Worm (Caenorhabditis elegans): ENCODE results near the gene hrpk-2.

DNA sequence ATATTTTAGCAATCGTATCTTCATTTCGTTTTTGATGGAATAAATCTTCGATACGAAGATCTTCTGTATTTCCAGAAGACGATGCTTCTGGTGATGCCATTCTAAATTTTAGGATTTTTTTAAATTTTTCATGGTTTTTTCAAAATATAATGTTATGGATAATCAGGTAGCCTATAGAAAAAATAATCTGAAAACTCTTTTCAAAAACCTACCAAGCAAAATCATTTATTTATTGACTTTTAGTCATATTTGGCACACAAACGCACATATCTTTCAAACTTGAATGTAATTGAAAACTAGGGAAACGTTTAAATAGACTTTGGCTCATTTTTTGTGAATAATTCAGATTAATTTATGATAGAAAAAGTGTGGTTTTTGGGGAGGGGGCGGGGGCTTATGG is 29.5 kb downstream of the hrpk-2 start, which contains the start of gene F44B9.5:
- TF ChIP-seq nhr-237 (tag; optimal IDR thresholded peaks at IDR 0.05): no peak
- TF ChIP-seq ceh-16 (tag; optimal IDR thresholded peaks at IDR 0.05): no peak
- TF ChIP-seq elt-1 (tag; optimal IDR thresholded peaks at IDR 0.05): no peak
- no peak for TF ChIP-seq lin-13 (GFP tag; optimal IDR thresholded peaks at IDR 0.05)
- TF ChIP-seq unc-62 (GFP tag; optimal IDR thresholded peaks at IDR 0.05): no peak
- TF ChIP-seq nhr-12 (tag; optimal IDR thresholded peaks at IDR 0.05): no peak

Data from whole organism, L2 larva.